Worm (Caenorhabditis elegans) whole organism, young adult: ENCODE measurements around the gene F08F8.11.
A peak's percentile ranks its signal among the peaks of the same experiment; 100 is the strongest.

Source experiments
- B0261.1 ChIP-seq: sonication (generic microtip); optimal IDR thresholded peaks from 2 replicates; lab custom pipeline; 2016; ENCODE audit warnings: mild to moderate bottlenecking, missing genetic modification characterization, moderate library complexity, missing compliant biosample characterization
- B0336.3 ChIP-seq: fragments of 200-800 bp; sonication (Bioruptor generic); IDR thresholded peaks from 2 replicates; pipeline ENCODE4 v1.3.6; 2022; ENCODE audit warnings: missing genetic modification characterization, missing compliant biosample characterization
- F33H1.4 ChIP-seq: fragments of 200-800 bp; sonication (Bioruptor generic); IDR thresholded peaks from 2 replicates; pipeline ENCODE4 v1.3.6; 2022; ENCODE audit warnings: missing genetic modification reagents, missing genetic modification characterization, missing compliant biosample characterization
- F49E8.2 ChIP-seq: sonication (generic microtip); optimal IDR thresholded peaks from 3 replicates; lab custom pipeline; 2017; ENCODE audit warnings: missing genetic modification characterization, mild to moderate bottlenecking, missing compliant biosample characterization, antibody characterized with exemption, moderate library complexity; ENCODE audit not compliant: insufficient read depth
- F52B5.7 ChIP-seq: sonication (generic microtip); optimal IDR thresholded peaks from 2 replicates; lab custom pipeline; 2016; ENCODE audit warnings: mild to moderate bottlenecking, missing genetic modification characterization, missing compliant biosample characterization
- F57C9.4 ChIP-seq: sonication (generic microtip); optimal IDR thresholded peaks from 2 replicates; lab custom pipeline; 2017; ENCODE audit warnings: mild to moderate bottlenecking, missing genetic modification characterization, missing compliant biosample characterization
- T07F8.4 ChIP-seq: sonication (generic microtip); optimal IDR thresholded peaks from 2 replicates; lab custom pipeline; 2016; ENCODE audit warnings: mild to moderate bottlenecking, missing genetic modification characterization, moderate library complexity, missing compliant biosample characterization
- Y53F4B.3 ChIP-seq: fragments of 200-800 bp; sonication (Bioruptor generic); IDR thresholded peaks from 2 replicates; pipeline ENCODE4 v1.3.6; 2022; ENCODE audit warnings: missing genetic modification reagents, missing genetic modification characterization, missing compliant biosample characterization
- Y53G8AR.9 ChIP-seq: fragments of 200-800 bp; sonication (Bioruptor generic); conservative IDR thresholded peaks from 2 replicates; pipeline ENCODE4 v1.3.6; 2022; ENCODE audit warnings: missing genetic modification reagents, missing genetic modification characterization, missing compliant biosample characterization
- Y67H2A.10 ChIP-seq: fragments of 200-800 bp; sonication (Bioruptor generic); conservative IDR thresholded peaks from 2 replicates; pipeline ENCODE4 v1.3.6; 2022; ENCODE audit warnings: missing genetic modification reagents, missing genetic modification characterization, missing compliant biosample characterization
- ama-1 ChIP-seq, 3 experiments: fragments of 150-350 bp in 1 of 3; sonication (generic microtip) in 2 of 3; optimal IDR thresholded peaks; 2 replicates each; lab custom pipeline; 2014 to 2018; ENCODE audit warnings: missing biosample characterization in 2 of 3, missing genetic modification characterization in 2 of 3, missing genetic modification reagents in 2 of 3
- aptf-2 ChIP-seq: fragments of 200-800 bp; sonication (Bioruptor generic); conservative IDR thresholded peaks from 2 replicates; pipeline ENCODE4 v1.3.6; 2022; ENCODE audit warnings: missing genetic modification reagents, missing genetic modification characterization, missing compliant biosample characterization
- aptf-3 ChIP-seq: fragments of 200-800 bp; sonication (Bioruptor generic); IDR thresholded peaks from 2 replicates; pipeline ENCODE4 v1.3.6; 2022; ENCODE audit warnings: missing genetic modification characterization, missing compliant biosample characterization
- attf-6 ChIP-seq: fragments of 200-800 bp; sonication (Bioruptor generic); IDR thresholded peaks from 2 replicates; pipeline ENCODE4 v1.3.6; 2022; ENCODE audit warnings: missing genetic modification reagents, missing genetic modification characterization, missing compliant biosample characterization
- bed-1 ChIP-seq: fragments of 200-800 bp; sonication (Bioruptor generic); IDR thresholded peaks from 2 replicates; pipeline ENCODE4 v1.3.6; 2022; ENCODE audit warnings: missing genetic modification reagents, missing genetic modification characterization, missing compliant biosample characterization
- bed-2 ChIP-seq: fragments of 200-800 bp; sonication (Bioruptor generic); IDR thresholded peaks from 2 replicates; pipeline ENCODE4 v1.3.6; 2022; ENCODE audit warnings: missing genetic modification reagents, missing genetic modification characterization, missing compliant biosample characterization
- ccch-3 ChIP-seq: fragments of 200-800 bp; sonication (Bioruptor generic); optimal IDR thresholded peaks from 2 replicates; lab custom pipeline; 2018; ENCODE audit warnings: mild to moderate bottlenecking, missing genetic modification characterization, missing compliant biosample characterization
- cebp-1 ChIP-seq, 2 experiments: fragments of 200-800 bp in 1 of 2; sonication (Bioruptor generic) in 1 of 2; sonication (generic microtip) in 1 of 2; IDR thresholded peaks in 1 of 2; optimal IDR thresholded peaks in 1 of 2; 2 replicates each; pipeline versions ENCODE4 v1.3.6 to Lab custom; 2017 to 2022; ENCODE audit warnings: missing compliant biosample characterization in 2 of 2, missing genetic modification characterization in 2 of 2, mild to moderate bottlenecking in 1 of 2, missing genetic modification reagents in 1 of 2, moderate library complexity in 1 of 2
- chd-7 ChIP-seq: sonication (generic microtip); optimal IDR thresholded peaks from 2 replicates; lab custom pipeline; 2016; ENCODE audit warnings: mild to moderate bottlenecking, missing genetic modification characterization, moderate library complexity, missing compliant biosample characterization
- dpff-1 ChIP-seq: sonication (generic microtip); optimal IDR thresholded peaks from 2 replicates; lab custom pipeline; 2017; ENCODE audit warnings: mild to moderate bottlenecking, missing genetic modification characterization, missing compliant biosample characterization
- ekl-4 ChIP-seq: fragments of 200-800 bp; sonication (Bioruptor generic); IDR thresholded peaks from 2 replicates; pipeline ENCODE4 v1.3.6; 2022; ENCODE audit warnings: missing genetic modification reagents, missing genetic modification characterization, missing compliant biosample characterization
- ets-4 ChIP-seq: fragments of 200-800 bp; sonication (Bioruptor generic); optimal IDR thresholded peaks from 2 replicates; lab custom pipeline; 2018; ENCODE audit warnings: mild to moderate bottlenecking, missing genetic modification characterization, missing compliant biosample characterization
- fkh-3 ChIP-seq: sonication (generic microtip); optimal IDR thresholded peaks from 2 replicates; lab custom pipeline; 2016; ENCODE audit warnings: mild to moderate bottlenecking, missing genetic modification characterization, missing compliant biosample characterization
- him-1 ChIP-seq: sonication (generic microtip); optimal IDR thresholded peaks from 2 replicates; lab custom pipeline; 2016; ENCODE audit warnings: missing genotype, missing genetic modification reagents, missing genetic modification characterization, missing compliant biosample characterization
- hmg-1.2 ChIP-seq: fragments of 200-800 bp; sonication (Bioruptor generic); IDR thresholded peaks from 2 replicates; pipeline ENCODE4 v1.3.6; 2022; ENCODE audit warnings: missing genetic modification reagents, missing genetic modification characterization, missing compliant biosample characterization
- hsf-1 ChIP-seq: fragments of 200-800 bp; sonication (Bioruptor generic); IDR thresholded peaks from 2 replicates; pipeline ENCODE4 v1.3.6; 2022; ENCODE audit warnings: missing genetic modification reagents, missing genetic modification characterization, missing compliant biosample characterization
- lag-1 ChIP-seq: fragments of 200-800 bp; sonication (Bioruptor generic); IDR thresholded peaks from 2 replicates; pipeline ENCODE4 v1.3.6; 2022; ENCODE audit warnings: missing genetic modification reagents, missing genetic modification characterization, missing compliant biosample characterization
- let-607 ChIP-seq, 2 experiments: fragments of 200-800 bp in 1 of 2; sonication (Bioruptor generic) in 1 of 2; sonication (generic microtip) in 1 of 2; optimal IDR thresholded peaks; 2 replicates each; lab custom pipeline; 2016 to 2018; ENCODE audit warnings: mild to moderate bottlenecking in 2 of 2, missing compliant biosample characterization in 2 of 2, missing genetic modification characterization in 2 of 2, moderate library complexity in 2 of 2, missing genotype in 1 of 2
- lin-54 ChIP-seq: fragments of 200-800 bp; sonication (Bioruptor generic); optimal IDR thresholded peaks from 2 replicates; lab custom pipeline; 2018; ENCODE audit warnings: mild to moderate bottlenecking, missing genetic modification characterization, missing compliant biosample characterization
- lsl-1 ChIP-seq: fragments of 200-800 bp; sonication (Bioruptor generic); optimal IDR thresholded peaks from 2 replicates; lab custom pipeline; 2018; ENCODE audit warnings: mild to moderate bottlenecking, missing genetic modification characterization, moderate library complexity, missing compliant biosample characterization
- madf-3 ChIP-seq: fragments of 200-800 bp; sonication (Bioruptor generic); IDR thresholded peaks from 2 replicates; pipeline ENCODE4 v1.3.6; 2022; ENCODE audit warnings: missing genetic modification reagents, missing genetic modification characterization, missing compliant biosample characterization
- mcd-1 ChIP-seq: fragments of 200-800 bp; sonication (Bioruptor generic); IDR thresholded peaks from 2 replicates; pipeline ENCODE4 v1.3.6; 2022; ENCODE audit warnings: missing genetic modification reagents, missing genetic modification characterization, missing compliant biosample characterization
- mes-4 ChIP-seq: sonication (generic microtip); optimal IDR thresholded peaks from 2 replicates; lab custom pipeline; 2016; ENCODE audit warnings: missing genotype, missing genetic modification characterization, missing compliant biosample characterization
- nhr-120 ChIP-seq: fragments of 200-800 bp; sonication (Bioruptor generic); IDR thresholded peaks from 2 replicates; pipeline ENCODE4 v1.3.6; 2022; ENCODE audit warnings: missing genetic modification characterization, missing compliant biosample characterization
- nhr-179 ChIP-seq: sonication (generic microtip); optimal IDR thresholded peaks from 2 replicates; lab custom pipeline; 2016; ENCODE audit warnings: mild to moderate bottlenecking, missing genetic modification characterization, missing compliant biosample characterization
- nhr-90 ChIP-seq: sonication (generic microtip); optimal IDR thresholded peaks from 2 replicates; lab custom pipeline; 2016; ENCODE audit warnings: missing genotype, mild to moderate bottlenecking, missing genetic modification characterization, missing compliant biosample characterization
- pha-4 ChIP-seq: fragments of 150-350 bp; sonication (generic microtip); optimal IDR thresholded peaks from 2 replicates; lab custom pipeline; 2014; ENCODE audit warnings: missing biosample characterization, missing genetic modification reagents, missing genetic modification characterization
- rcor-1 ChIP-seq: fragments of 200-800 bp; sonication (Bioruptor generic); IDR thresholded peaks from 2 replicates; pipeline ENCODE4 v1.3.6; 2022; ENCODE audit warnings: missing genetic modification reagents, missing genetic modification characterization, missing compliant biosample characterization
- repo-1 ChIP-seq: sonication (generic microtip); optimal IDR thresholded peaks from 2 replicates; lab custom pipeline; 2017; ENCODE audit warnings: mild to moderate bottlenecking, missing genetic modification characterization, missing compliant biosample characterization
- rpc-1 ChIP-seq, 2 experiments: fragments of 150-350 bp in 1 of 2; sonication (generic microtip) in 1 of 2; optimal IDR thresholded peaks; 2 replicates each; lab custom pipeline; 2014 to 2018; ENCODE audit warnings: missing biosample characterization in 1 of 2, missing genetic modification characterization in 1 of 2, missing genetic modification reagents in 1 of 2, missing genotype in 1 of 2
- sdz-38 ChIP-seq: sonication (generic microtip); optimal IDR thresholded peaks from 2 replicates; lab custom pipeline; 2016; ENCODE audit warnings: missing genotype, missing genetic modification characterization, missing compliant biosample characterization
- snpc-1.1 ChIP-seq: sonication (generic microtip); optimal IDR thresholded peaks from 2 replicates; lab custom pipeline; 2017; ENCODE audit warnings: missing genetic modification characterization, mild to moderate bottlenecking, missing compliant biosample characterization, antibody characterized with exemption, moderate library complexity, missing genotype, missing genetic modification reagents; ENCODE audit not compliant: insufficient read depth
- snpc-1.3 ChIP-seq: sonication (generic microtip); optimal IDR thresholded peaks from 2 replicates; lab custom pipeline; 2017; ENCODE audit warnings: missing genetic modification characterization, mild to moderate bottlenecking, missing compliant biosample characterization, antibody characterized with exemption, moderate library complexity, missing genotype, missing genetic modification reagents; ENCODE audit not compliant: insufficient read depth
- snpc-4 ChIP-seq, 5 experiments: fragments of 150-350 bp in 1 of 5; sonication (generic microtip) in 4 of 5; optimal IDR thresholded peaks; 2 replicates each; lab custom pipeline; 2014 to 2018; ENCODE audit warnings: missing genetic modification characterization in 5 of 5, missing biosample characterization in 3 of 5, antibody characterized with exemption in 2 of 5, mild to moderate bottlenecking in 2 of 5, missing compliant biosample characterization in 2 of 5, missing genotype in 2 of 5, moderate library complexity in 2 of 5, missing genetic modification reagents in 1 of 5
- tbx-9 ChIP-seq: sonication (generic microtip); optimal IDR thresholded peaks from 2 replicates; lab custom pipeline; 2016; ENCODE audit warnings: borderline replicate concordance, missing genetic modification characterization, inconsistent platforms, missing compliant biosample characterization

The F08F8.11 gene

DNA sequence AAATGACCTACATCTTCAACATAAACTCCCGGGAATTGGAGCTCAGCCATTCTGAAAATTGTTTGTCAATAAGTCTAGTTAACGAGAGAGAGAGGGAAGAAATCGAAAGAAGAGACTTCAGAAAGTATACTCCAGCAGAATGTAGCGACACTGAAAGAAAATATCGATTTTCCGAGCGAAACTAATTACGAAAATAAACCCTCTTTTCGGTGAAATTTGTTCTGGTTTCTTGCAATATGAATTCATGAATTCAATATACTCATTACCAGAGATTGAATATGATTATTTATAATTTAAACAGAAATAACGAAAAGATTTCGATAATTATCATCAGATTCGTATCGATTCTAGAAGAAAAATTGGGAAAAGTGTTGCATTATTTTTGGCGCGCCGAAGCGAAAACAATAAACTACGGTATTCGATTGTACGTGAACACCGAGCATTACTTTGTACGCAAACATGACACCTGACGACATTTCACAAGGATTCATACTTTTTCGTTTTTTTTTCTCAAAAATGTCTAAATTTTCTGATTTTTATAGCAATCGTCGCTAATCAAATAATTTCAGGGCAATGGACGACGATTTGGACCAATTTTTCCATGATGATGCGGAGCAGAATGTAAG lies 16.0 kb downstream of the F08F8.11 start, which contains the start of the genes hmg-4 and T20B12.3 (continued):
- TF ChIP-seq Y67H2A.10 (GFP tag; lab: Robert Waterston, UW) (no peak), ccch-3 (no peak), madf-3 (GFP tag; lab: Robert Waterston, UW) (no peak), B0336.3 (GFP tag; lab: Robert Waterston, UW) (no peak), tbx-9 (no peak), fkh-3 (tag; lab: Kevin White, UChicago) (no peak), mcd-1 (GFP tag; lab: Robert Waterston, UW) (no peak), ama-1 (optimal IDR thresholded peaks at IDR 0.05; lab: Kevin White, UChicago) (no peak), ama-1 (GFP tag; optimal IDR thresholded peaks at IDR 0.05; lab: Kevin White, UChicago) (no peak), hsf-1 (GFP tag; lab: Robert Waterston, UW) (peak; percentile 84; the same call in 1 of the 2 replicates), pha-4 (tag; lab: Kevin White, UChicago) (no peak), lsl-1 (GFP tag; lab: Kevin White, UChicago) (peak; percentile 89), him-1 (tag; lab: Kevin White, UChicago) (no peak), snpc-1.1 (tag; lab: Kevin White, UChicago) (peak; percentile 4), chd-7 (tag; lab: Kevin White, UChicago) (no peak), nhr-179 (tag; lab: Kevin White, UChicago) (no peak), repo-1 (tag; lab: Kevin White, UChicago) (no peak), sdz-38 (tag; lab: Kevin White, UChicago) (no peak), aptf-2 (GFP tag; lab: Robert Waterston, UW) (no peak), F52B5.7 (no peak), F57C9.4 (tag; lab: Kevin White, UChicago) (no peak), Y53G8AR.9 (no peak), bed-2 (no peak), mes-4 (no peak), dpff-1 (no peak), rcor-1 (peak; percentile 8; the same call in 1 of the 2 replicates), nhr-120 (GFP tag; lab: Robert Waterston, UW) (no peak), let-607 (tag; optimal IDR thresholded peaks at IDR 0.05; lab: Kevin White, UChicago) (no peak), snpc-1.3 (no peak), F33H1.4 (GFP tag; lab: Robert Waterston, UW) (peak; percentile 77), bed-1 (GFP tag; lab: Robert Waterston, UW) (no peak), aptf-3 (GFP tag; lab: Robert Waterston, UW) (no peak), hmg-1.2 (GFP tag; lab: Robert Waterston, UW) (peak; percentile 52; the same call in 1 of the 2 replicates), nhr-90 (tag; lab: Kevin White, UChicago) (no peak), attf-6 (GFP tag; lab: Robert Waterston, UW) (no peak), Y53F4B.3 (GFP tag; lab: Robert Waterston, UW) (no peak), ekl-4 (GFP tag; lab: Robert Waterston, UW) (no peak), ets-4 (GFP tag; lab: Kevin White, UChicago) (no peak), lin-54 (GFP tag; lab: Kevin White, UChicago) (peak; percentile 22), F49E8.2 (tag; lab: Kevin White, UChicago) (no peak), snpc-4 (GFP tag; optimal IDR thresholded peaks at IDR 0.05; lab: Kevin White, UChicago) (no peak), snpc-4 (tag; optimal IDR thresholded peaks at IDR 0.05; lab: Kevin White, UChicago) (no peak), lag-1 (GFP tag; lab: Robert Waterston, UW) (no peak), B0261.1 (tag; lab: Kevin White, UChicago) (no peak), rpc-1 (optimal IDR thresholded peaks at IDR 0.05; lab: Kevin White, UChicago) (no peak), rpc-1 (tag; optimal IDR thresholded peaks at IDR 0.05; lab: Kevin White, UChicago) (no peak), cebp-1 (GFP tag; IDR thresholded peaks at IDR 0.05; lab: Robert Waterston, UW) (no peak), cebp-1 (tag; optimal IDR thresholded peaks at IDR 0.05; lab: Kevin White, UChicago) (no peak), T07F8.4 (no peak)
